Worm (Caenorhabditis elegans) whole organism, L3 larva: ENCODE results near the gene F47D12.7.
"Not testable (repeated sequence)": the region's sequence is repeated elsewhere in the genome, so short reads cannot be mapped to it uniquely, and the experiment has no call there.

Experiments
- ama-1 ChIP-seq: fragments of 150-350 bp; optimal IDR thresholded peaks from 2 replicates; lab custom pipeline; 2018
- elt-2 ChIP-seq: sonication (generic microtip); optimal IDR thresholded peaks from 2 replicates; lab custom pipeline; 2016; ENCODE audit warnings: missing genetic modification reagents, mild to moderate bottlenecking, missing genetic modification characterization, missing compliant biosample characterization
- lin-15B ChIP-seq: fragments of 150-350 bp; optimal IDR thresholded peaks from 2 replicates; lab custom pipeline; 2014; ENCODE audit warnings: missing biosample characterization, missing genetic modification characterization
- nhr-23 ChIP-seq: fragments of 150-350 bp; optimal IDR thresholded peaks from 2 replicates; lab custom pipeline; 2014; ENCODE audit warnings: missing biosample characterization, missing genetic modification reagents, missing genetic modification characterization
- nhr-28 ChIP-seq: fragments of 150-350 bp; optimal IDR thresholded peaks from 2 replicates; lab custom pipeline; 2014; ENCODE audit warnings: missing biosample characterization, missing genetic modification characterization

- not testable (repeated sequence) for TF ChIP-seq ama-1 (lab: Kevin White, UChicago); lin-15B (tag; lab: Kevin White, UChicago); elt-2 (tag; lab: Kevin White, UChicago); nhr-28 (tag; lab: Kevin White, UChicago); nhr-23 (tag; lab: Kevin White, UChicago)
Observed at ce11 chrIII:6301685-6302084, 5.9 kb upstream of the F47D12.7 start.
